Fruit fly (Drosophila melanogaster) whole organism, embryonic: ENCODE data around the gene Arl8.
A peak's percentile ranks its signal among the peaks of the same experiment; 100 is the strongest.

Experiments used
- Abd-B ChIP-seq: fragments of 200-800 bp; sonication (Bioruptor generic); optimal IDR thresholded peaks from 2 replicates; lab custom pipeline; 2018; ENCODE audit warnings: missing biosample characterization, mild to moderate bottlenecking, missing genetic modification characterization, moderate library complexity
- BEAF-32 ChIP-seq: fragments of 200-800 bp; sonication (Bioruptor generic); optimal IDR thresholded peaks from 3 replicates; lab custom pipeline; 2017; ENCODE audit warnings: missing biosample characterization, missing genetic modification characterization, mild to moderate bottlenecking, moderate library complexity, missing genetic modification reagents
- CG10979 ChIP-seq: fragments of 200-800 bp; sonication (Bioruptor generic); optimal IDR thresholded peaks from 2 replicates; lab custom pipeline; 2018; ENCODE audit warnings: missing biosample characterization, mild to moderate bottlenecking, missing genetic modification characterization, moderate library complexity
- CG11560 ChIP-seq: fragments of 200-800 bp; sonication (Bioruptor generic); IDR thresholded peaks from 3 replicates; pipeline ENCODE4 v1.3.6; 2022; ENCODE audit warnings: missing biosample characterization, missing genetic modification characterization
- CG12744 ChIP-seq: fragments of 200-800 bp; sonication (Bioruptor generic); optimal IDR thresholded peaks from 2 replicates; lab custom pipeline; 2016; ENCODE audit warnings: missing biosample characterization, missing genetic modification characterization
- CG12769 ChIP-seq: fragments of 200-800 bp; sonication (Bioruptor generic); optimal IDR thresholded peaks from 2 replicates; lab custom pipeline; 2019; ENCODE audit warnings: missing biosample characterization, mild to moderate bottlenecking, missing genetic modification characterization, moderate library complexity
- CG15011 ChIP-seq: fragments of 200-800 bp; sonication (Bioruptor generic); optimal IDR thresholded peaks from 3 replicates; lab custom pipeline; 2018; ENCODE audit warnings: missing biosample characterization, mild to moderate bottlenecking, missing genetic modification characterization
- CG15696 ChIP-seq: fragments of 200-800 bp; sonication (Bioruptor generic); optimal IDR thresholded peaks from 2 replicates; lab custom pipeline; 2019; ENCODE audit warnings: missing biosample characterization, mild to moderate bottlenecking, missing genetic modification characterization, moderate library complexity
- CG1602 ChIP-seq: fragments of 200-800 bp; sonication (Bioruptor generic); optimal IDR thresholded peaks from 3 replicates; lab custom pipeline; 2016; ENCODE audit warnings: missing biosample characterization, missing genetic modification characterization
- CG2129 ChIP-seq: fragments of 200-800 bp; sonication (Bioruptor generic); IDR thresholded peaks from 2 replicates; pipeline ENCODE4 v1.3.6; 2022; ENCODE audit warnings: missing biosample characterization, missing genetic modification characterization; ENCODE audit not compliant: partially characterized antibody
- CG2199 ChIP-seq: fragments of 200-800 bp; sonication (Bioruptor generic); IDR thresholded peaks from 3 replicates; pipeline ENCODE4 v1.3.6; 2022; ENCODE audit warnings: missing biosample characterization, missing genetic modification characterization
- CG2712 ChIP-seq: fragments of 200-800 bp; optimal IDR thresholded peaks from 3 replicates; lab custom pipeline; 2019; ENCODE audit warnings: missing biosample characterization, mild to moderate bottlenecking, missing genetic modification characterization, moderate library complexity
- CG30020 ChIP-seq: fragments of 200-800 bp; optimal IDR thresholded peaks from 2 replicates; lab custom pipeline; 2019; ENCODE audit warnings: missing biosample characterization, mild to moderate bottlenecking, missing genetic modification characterization, moderate library complexity
- CG33557 ChIP-seq: fragments of 200-800 bp; sonication (Bioruptor generic); optimal IDR thresholded peaks from 2 replicates; lab custom pipeline; 2019; ENCODE audit warnings: missing biosample characterization, mild to moderate bottlenecking, missing genetic modification characterization, moderate library complexity
- CG4328 ChIP-seq: fragments of 200-800 bp; sonication (Bioruptor generic); optimal IDR thresholded peaks from 3 replicates; lab custom pipeline; 2017; ENCODE audit warnings: missing biosample characterization, missing genetic modification reagents, missing genetic modification characterization
- CG4424 ChIP-seq: fragments of 200-800 bp; sonication (Bioruptor generic); optimal IDR thresholded peaks from 3 replicates; lab custom pipeline; 2016; ENCODE audit warnings: missing biosample characterization, missing genetic modification characterization
- CG4730 ChIP-seq: fragments of 200-800 bp; sonication (Bioruptor generic); IDR thresholded peaks from 2 replicates; pipeline ENCODE4 v1.3.6; 2022; ENCODE audit warnings: missing biosample characterization, missing genetic modification characterization
- CG6175 ChIP-seq: fragments of 200-800 bp; sonication (Bioruptor generic); IDR thresholded peaks from 3 replicates; pipeline ENCODE4 v1.3.6; 2022; ENCODE audit warnings: missing biosample characterization, missing genetic modification characterization
- CG6654 ChIP-seq: fragments of 200-800 bp; sonication (Bioruptor generic); optimal IDR thresholded peaks from 2 replicates; lab custom pipeline; 2017; ENCODE audit warnings: missing biosample characterization, mild to moderate bottlenecking, missing genetic modification characterization
- CG6689 ChIP-seq: fragments of 200-800 bp; sonication (Bioruptor generic); IDR thresholded peaks from 2 replicates; pipeline ENCODE4 v1.3.6; 2022; ENCODE audit warnings: missing biosample characterization, missing genetic modification characterization
- CG7372 ChIP-seq: fragments of 200-800 bp; sonication (Bioruptor generic); IDR thresholded peaks from 2 replicates; pipeline ENCODE4 v1.3.6; 2022; ENCODE audit warnings: missing biosample characterization, missing genetic modification characterization
- CG7928 ChIP-seq: fragments of 200-800 bp; sonication (Bioruptor generic); optimal IDR thresholded peaks from 2 replicates; lab custom pipeline; 2017; ENCODE audit warnings: missing biosample characterization, mild to moderate bottlenecking, missing genetic modification characterization
- CG8478 ChIP-seq: fragments of >200 bp; optimal IDR thresholded peaks from 2 replicates; lab custom pipeline; 2018
- CG9215 ChIP-seq: fragments of 200-800 bp; sonication (Bioruptor generic); IDR thresholded peaks from 2 replicates; pipeline ENCODE4 v1.3.6; 2022; ENCODE audit warnings: missing biosample characterization, missing genetic modification characterization
- Chrac-16 ChIP-seq: fragments of 200-800 bp; sonication (Bioruptor generic); optimal IDR thresholded peaks from 3 replicates; lab custom pipeline; 2016; ENCODE audit warnings: missing biosample characterization, missing genetic modification characterization
- Dad ChIP-seq: fragments of 200-800 bp; sonication (Bioruptor generic); optimal IDR thresholded peaks from 3 replicates; lab custom pipeline; 2016; ENCODE audit warnings: missing biosample characterization, missing genetic modification characterization
- Dbx ChIP-seq: fragments of 200-800 bp; sonication (Bioruptor generic); IDR thresholded peaks from 3 replicates; pipeline ENCODE4 v1.3.6; 2022; ENCODE audit warnings: missing biosample characterization, missing genetic modification characterization
- Ets65A ChIP-seq: fragments of 200-800 bp; sonication (Bioruptor generic); peaks from one replicate; lab custom pipeline; 2016; ENCODE audit warnings: missing biosample characterization, missing genetic modification characterization
- Hr39 ChIP-seq: fragments of >200 bp; optimal IDR thresholded peaks from 2 replicates; lab custom pipeline; 2017
- MBD-R2 ChIP-seq: fragments of 200-800 bp; sonication (Bioruptor generic); IDR thresholded peaks from 2 replicates; pipeline ENCODE4 v1.3.6; 2022; ENCODE audit warnings: missing biosample characterization, missing genetic modification characterization
- Med ChIP-seq: fragments of 200-800 bp; sonication (Bioruptor generic); peaks from one replicate; lab custom pipeline; 2016; ENCODE audit warnings: missing biosample characterization, missing genetic modification characterization, mild to moderate bottlenecking, inconsistent platforms, moderate library complexity
- Myb ChIP-seq: fragments of 200-800 bp; sonication (Bioruptor generic); optimal IDR thresholded peaks from 2 replicates; lab custom pipeline; 2016; ENCODE audit warnings: missing biosample characterization, missing genetic modification characterization
- Neu2 ChIP-seq: fragments of 200-800 bp; sonication (Bioruptor generic); optimal IDR thresholded peaks from 3 replicates; lab custom pipeline; 2016; ENCODE audit warnings: missing biosample characterization, missing genetic modification characterization, borderline replicate concordance
- Sox102F ChIP-seq: fragments of 200-800 bp; sonication (Bioruptor generic); optimal IDR thresholded peaks from 2 replicates; lab custom pipeline; 2018; ENCODE audit warnings: missing biosample characterization, mild to moderate bottlenecking, missing genetic modification characterization, moderate library complexity
- Taf1 ChIP-seq: fragments of 200-800 bp; sonication (Bioruptor generic); IDR thresholded peaks from 2 replicates; pipeline ENCODE4 v1.3.6; 2022; ENCODE audit warnings: missing biosample characterization, missing genetic modification characterization
- az2 ChIP-seq: fragments of 200-800 bp; sonication (Bioruptor generic); optimal IDR thresholded peaks from 3 replicates; lab custom pipeline; 2016; ENCODE audit warnings: missing biosample characterization, missing genetic modification characterization
- chm ChIP-seq: fragments of 200-800 bp; sonication (Bioruptor generic); IDR thresholded peaks from 2 replicates; pipeline ENCODE4 v1.3.6; 2022; ENCODE audit warnings: missing biosample characterization, missing genetic modification characterization
- gfzf ChIP-seq: fragments of 200-800 bp; sonication (Bioruptor generic); optimal IDR thresholded peaks from 2 replicates; lab custom pipeline; 2016; ENCODE audit warnings: missing biosample characterization, mild to moderate bottlenecking, missing genetic modification characterization, moderate library complexity
- grn ChIP-seq: fragments of 200-800 bp; sonication (Bioruptor generic); optimal IDR thresholded peaks from 3 replicates; lab custom pipeline; 2017; ENCODE audit warnings: missing biosample characterization, missing genetic modification characterization
- h ChIP-seq: fragments of >200 bp; optimal IDR thresholded peaks from 2 replicates; lab custom pipeline; 2017
- lilli ChIP-seq: fragments of 200-800 bp; sonication (Bioruptor generic); optimal IDR thresholded peaks from 3 replicates; lab custom pipeline; 2016; ENCODE audit warnings: missing biosample characterization, missing genetic modification characterization
- lmd ChIP-seq: fragments of 200-800 bp; sonication (Bioruptor generic); IDR thresholded peaks from 2 replicates; pipeline ENCODE4 v1.3.6; 2022; ENCODE audit warnings: missing biosample characterization, missing genetic modification characterization
- maf-S ChIP-seq: fragments of 200-800 bp; sonication (Bioruptor generic); optimal IDR thresholded peaks from 2 replicates; lab custom pipeline; 2016; ENCODE audit warnings: missing biosample characterization, missing genetic modification characterization
- oc ChIP-seq: fragments of 200-800 bp; sonication (Bioruptor generic); optimal IDR thresholded peaks from 2 replicates; lab custom pipeline; 2018; ENCODE audit warnings: missing biosample characterization, mild to moderate bottlenecking, missing genetic modification characterization, moderate library complexity
- onecut ChIP-seq: fragments of 200-800 bp; sonication (Bioruptor generic); IDR thresholded peaks from 2 replicates; pipeline ENCODE4 v1.3.6; 2022; ENCODE audit warnings: missing biosample characterization, missing genetic modification characterization
- p53 ChIP-seq: fragments of 200-800 bp; sonication (Bioruptor generic); optimal IDR thresholded peaks from 2 replicates; lab custom pipeline; 2016; ENCODE audit warnings: missing biosample characterization, missing genetic modification characterization
- pho ChIP-seq: fragments of 200-800 bp; sonication (Bioruptor generic); optimal IDR thresholded peaks from 2 replicates; lab custom pipeline; 2016; ENCODE audit warnings: missing biosample characterization, missing genetic modification characterization
- pum ChIP-seq: fragments of 200-800 bp; sonication (Bioruptor generic); optimal IDR thresholded peaks from 2 replicates; lab custom pipeline; 2016; ENCODE audit warnings: missing biosample characterization, missing genetic modification characterization
- repo ChIP-seq: fragments of 200-800 bp; sonication (Bioruptor generic); optimal IDR thresholded peaks from 2 replicates; lab custom pipeline; 2016; ENCODE audit warnings: missing biosample characterization, missing genetic modification characterization
- so ChIP-seq: fragments of 200-800 bp; sonication (Bioruptor generic); IDR thresholded peaks from 3 replicates; pipeline ENCODE4 v1.3.6; 2022; ENCODE audit warnings: missing biosample characterization, missing genetic modification characterization
- stwl ChIP-seq: fragments of 200-800 bp; sonication (Bioruptor generic); optimal IDR thresholded peaks from 3 replicates; lab custom pipeline; 2018; ENCODE audit warnings: missing biosample characterization, mild to moderate bottlenecking, missing genetic modification characterization, moderate library complexity
- sug ChIP-seq: fragments of 200-800 bp; optimal IDR thresholded peaks from 2 replicates; lab custom pipeline; 2019; ENCODE audit warnings: missing biosample characterization, mild to moderate bottlenecking, missing genetic modification characterization, moderate library complexity

Arl8 gene

DNA sequence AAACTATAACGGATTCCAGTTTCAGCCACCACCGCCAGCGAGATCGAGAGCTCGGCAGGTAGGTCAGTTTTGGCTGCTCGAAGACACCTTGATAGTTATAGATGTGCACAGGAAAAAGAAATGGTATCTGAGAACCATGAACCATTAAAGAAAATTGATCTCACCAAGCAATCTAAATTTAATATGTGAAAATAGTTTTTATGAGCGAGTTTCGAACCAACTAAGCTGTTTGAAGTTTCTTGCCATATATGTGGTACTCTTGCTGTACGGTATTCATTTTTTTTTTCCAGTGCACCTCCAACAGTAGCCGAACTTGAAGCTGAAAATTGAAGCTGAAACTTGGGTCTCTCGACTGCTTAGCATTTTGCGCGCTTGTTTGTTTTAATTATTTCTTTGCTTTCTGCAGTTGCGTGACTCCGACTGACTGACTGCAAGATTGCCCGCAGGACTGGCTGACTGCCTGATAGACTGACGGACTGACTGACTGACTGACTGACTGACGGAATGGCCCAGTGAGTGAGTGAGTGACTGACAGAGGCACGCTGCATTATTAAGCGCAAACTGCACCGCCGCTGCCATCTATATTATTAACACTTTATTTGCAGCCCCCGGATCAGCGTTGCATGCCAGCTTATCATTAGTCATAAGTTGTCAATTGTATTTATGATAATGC lies 45.2 kb downstream of the Arl8 start (continued):
- TF ChIP-seq Dad (GFP tag; lab: Kevin White, UChicago) (no peak), CG2199 (GFP tag; lab: Robert Waterston, UW) (no peak), CG8478 (lab: Kevin White, UChicago) (no peak), oc (tag; lab: Kevin White, UChicago) (peak; percentile 31), lilli (GFP tag; lab: Kevin White, UChicago) (peak; percentile 43), CG10979 (tag; lab: Kevin White, UChicago) (peak; percentile 61), CG6654 (GFP tag; lab: Kevin White, UChicago) (no peak), onecut (GFP tag; lab: Robert Waterston, UW) (no peak; the same call in 1 of the 2 replicates), Chrac-16 (GFP tag; lab: Kevin White, UChicago) (peak; percentile 56), az2 (GFP tag; lab: Kevin White, UChicago) (peak; percentile 56), CG11560 (tag; lab: Robert Waterston, UW) (no peak), Myb (no peak), repo (GFP tag; lab: Kevin White, UChicago) (no peak), CG15696 (peak; percentile 34), Hr39 (lab: Kevin White, UChicago) (no peak), CG30020 (tag; lab: Kevin White, UChicago) (no peak), CG7372 (no peak), CG15011 (GFP tag; lab: Kevin White, UChicago) (no peak), grn (GFP tag; lab: Kevin White, UChicago) (peak; percentile 11), pho (GFP tag; lab: Kevin White, UChicago) (no peak), BEAF-32 (no peak), Neu2 (GFP tag; lab: Kevin White, UChicago) (no peak), h (lab: Kevin White, UChicago) (no peak), CG7928 (GFP tag; lab: Kevin White, UChicago) (no peak), CG1602 (peak; percentile 36), CG2712 (tag; lab: Kevin White, UChicago) (peak; percentile 65), CG4424 (GFP tag; lab: Kevin White, UChicago) (peak; percentile 42), chm (GFP tag; lab: Robert Waterston, UW) (0 out of 2 replicates have a peak, but pooled peaks have one; percentile 12), so (peak; percentile 27; the same call in 1 of the 3 replicates), gfzf (no peak), CG12744 (no peak), stwl (tag; lab: Kevin White, UChicago) (no peak), MBD-R2 (no peak), Ets65A (GFP tag; lab: Kevin White, UChicago) (peak; percentile 79), Taf1 (GFP tag; lab: Robert Waterston, UW) (no peak), pum (GFP tag; lab: Kevin White, UChicago) (peak; percentile 31), Abd-B (GFP tag; lab: Kevin White, UChicago) (peak; percentile 45), CG9215 (GFP tag; lab: Robert Waterston, UW) (no peak), p53 (GFP tag; lab: Kevin White, UChicago) (no peak), sug (no peak), Sox102F (GFP tag; lab: Kevin White, UChicago) (peak; percentile 72), CG6689 (GFP tag; lab: Robert Waterston, UW) (0 out of 2 replicates have a peak, but pooled peaks have one; percentile 14), Dbx (no peak), CG4328 (no peak), CG33557 (GFP tag; lab: Kevin White, UChicago) (peak; percentile 37), CG12769 (no peak), CG6175 (GFP tag; lab: Robert Waterston, UW) (no peak), Med (peak; percentile 87), CG2129 (GFP tag; lab: Robert Waterston, UW) (no peak), maf-S (GFP tag; lab: Kevin White, UChicago) (no peak), lmd (GFP tag; lab: Robert Waterston, UW) (peak; percentile 25; the same call in 1 of the 2 replicates), CG4730 (GFP tag; lab: Robert Waterston, UW) (no peak)
